Worm (Caenorhabditis elegans) whole organism, L4/young adult: ENCODE results near the gene K11D12.13.

ENCODE experiments used
- W03F9.2 ChIP-seq: fragments of 150-350 bp; optimal IDR thresholded peaks from 2 replicates; lab custom pipeline; 2014; ENCODE audit warnings: missing biosample characterization, missing genetic modification characterization
- dao-5 ChIP-seq: sonication (generic microtip); optimal IDR thresholded peaks from 2 replicates; lab custom pipeline; 2016; ENCODE audit warnings: missing genotype, missing genetic modification characterization, moderate library complexity, missing compliant biosample characterization
- him-1 ChIP-seq: sonication (generic microtip); optimal IDR thresholded peaks from 2 replicates; lab custom pipeline; 2016; ENCODE audit warnings: missing genotype, missing genetic modification reagents, missing genetic modification characterization, missing compliant biosample characterization

ce11 chrV:5018067-5018466, 15.1 kb upstream of the K11D12.13 start:
- TF ChIP-seq him-1 (tag; lab: Kevin White, UChicago), result no peak
- no peak for TF ChIP-seq dao-5 (tag; lab: Kevin White, UChicago)
- no peak for TF ChIP-seq W03F9.2 (tag; lab: Kevin White, UChicago)
